Worm (Caenorhabditis elegans) whole organism, young adult: Measurements from ENCODE around the gene gei-15.
"Not testable (repeated sequence)": the region's sequence is repeated elsewhere in the genome, so short reads cannot be mapped to it uniquely, and the experiment has no call there.

Experiments
- B0035.1 ChIP-seq: sonication (generic microtip); optimal IDR thresholded peaks from 2 replicates; lab custom pipeline; 2016; ENCODE audit warnings: missing genetic modification characterization, mild to moderate bottlenecking, missing compliant biosample characterization, missing genotype, missing genetic modification reagents
- F10E7.11 ChIP-seq: sonication (generic microtip); optimal IDR thresholded peaks from 2 replicates; lab custom pipeline; 2017; ENCODE audit warnings: mild to moderate bottlenecking, missing genetic modification characterization, moderate library complexity, missing compliant biosample characterization
- Y56A3A.18 ChIP-seq: fragments of 200-800 bp; sonication (Bioruptor generic); IDR thresholded peaks from 2 replicates; pipeline ENCODE4 v1.3.6; 2022; ENCODE audit warnings: missing genetic modification reagents, missing genetic modification characterization, missing compliant biosample characterization
- aptf-2 ChIP-seq: fragments of 200-800 bp; sonication (Bioruptor generic); conservative IDR thresholded peaks from 2 replicates; pipeline ENCODE4 v1.3.6; 2022; ENCODE audit warnings: missing genetic modification reagents, missing genetic modification characterization, missing compliant biosample characterization
- attf-5 ChIP-seq: fragments of 200-800 bp; sonication (Bioruptor generic); optimal IDR thresholded peaks from 2 replicates; lab custom pipeline; 2018; ENCODE audit warnings: mild to moderate bottlenecking, missing genetic modification characterization, missing compliant biosample characterization
- bed-1 ChIP-seq: fragments of 200-800 bp; sonication (Bioruptor generic); IDR thresholded peaks from 2 replicates; pipeline ENCODE4 v1.3.6; 2022; ENCODE audit warnings: missing genetic modification reagents, missing genetic modification characterization, missing compliant biosample characterization
- bed-2 ChIP-seq: fragments of 200-800 bp; sonication (Bioruptor generic); IDR thresholded peaks from 2 replicates; pipeline ENCODE4 v1.3.6; 2022; ENCODE audit warnings: missing genetic modification reagents, missing genetic modification characterization, missing compliant biosample characterization
- dpl-1 ChIP-seq: fragments of 150-350 bp; optimal IDR thresholded peaks from 2 replicates; lab custom pipeline; 2014; ENCODE audit warnings: missing biosample characterization, missing genetic modification reagents, missing genetic modification characterization
- lsl-1 ChIP-seq: fragments of 200-800 bp; sonication (Bioruptor generic); optimal IDR thresholded peaks from 2 replicates; lab custom pipeline; 2018; ENCODE audit warnings: mild to moderate bottlenecking, missing genetic modification characterization, moderate library complexity, missing compliant biosample characterization
- mes-4 ChIP-seq: sonication (generic microtip); optimal IDR thresholded peaks from 2 replicates; lab custom pipeline; 2016; ENCODE audit warnings: missing genotype, missing genetic modification characterization, missing compliant biosample characterization
- nhr-90 ChIP-seq: sonication (generic microtip); optimal IDR thresholded peaks from 2 replicates; lab custom pipeline; 2016; ENCODE audit warnings: missing genotype, mild to moderate bottlenecking, missing genetic modification characterization, missing compliant biosample characterization
- snpc-3.4 ChIP-seq: sonication (generic microtip); optimal IDR thresholded peaks from 2 replicates; lab custom pipeline; 2017; ENCODE audit warnings: missing genetic modification characterization, mild to moderate bottlenecking, missing compliant biosample characterization, antibody characterized with exemption, moderate library complexity, missing genotype, missing genetic modification reagents
- unc-62 ChIP-seq: fragments of 150-350 bp; optimal IDR thresholded peaks from 2 replicates; lab custom pipeline; 2014; ENCODE audit warnings: missing biosample characterization, missing genetic modification reagents, missing genetic modification characterization

DNA sequence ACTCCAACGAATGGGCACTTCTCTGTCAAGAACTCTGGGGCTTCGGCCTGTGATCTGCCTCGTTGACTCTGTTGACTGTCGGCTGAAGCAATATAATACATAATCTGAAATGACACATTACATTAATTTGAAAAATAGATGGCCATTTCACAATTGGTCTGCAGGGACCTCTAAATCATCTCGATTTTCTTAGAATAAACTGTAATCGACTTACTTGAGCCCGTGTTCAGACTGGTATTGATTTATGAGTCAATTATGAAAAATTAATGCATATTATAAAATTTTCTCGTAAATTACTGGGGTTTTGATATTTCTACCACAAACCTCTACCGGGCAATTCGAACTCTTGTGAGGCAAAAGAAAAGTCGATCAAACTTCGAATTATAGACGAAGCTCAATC is 45.6 kb upstream of the gei-15 start, which contains the start of gene C53B7.6:
- TF ChIP-seq F10E7.11 (tag; lab: Kevin White, UChicago); B0035.1; lsl-1 (GFP tag; lab: Kevin White, UChicago); attf-5 (GFP tag; lab: Kevin White, UChicago); snpc-3.4 (tag; lab: Kevin White, UChicago); bed-2; unc-62; mes-4; dpl-1; bed-1 (GFP tag; lab: Robert Waterston, UW); nhr-90 (tag; lab: Kevin White, UChicago); aptf-2; Y56A3A.18: not testable (repeated sequence)
